Fruit fly (Drosophila melanogaster): ENCODE measurements around the gene CG4374.

DNA sequence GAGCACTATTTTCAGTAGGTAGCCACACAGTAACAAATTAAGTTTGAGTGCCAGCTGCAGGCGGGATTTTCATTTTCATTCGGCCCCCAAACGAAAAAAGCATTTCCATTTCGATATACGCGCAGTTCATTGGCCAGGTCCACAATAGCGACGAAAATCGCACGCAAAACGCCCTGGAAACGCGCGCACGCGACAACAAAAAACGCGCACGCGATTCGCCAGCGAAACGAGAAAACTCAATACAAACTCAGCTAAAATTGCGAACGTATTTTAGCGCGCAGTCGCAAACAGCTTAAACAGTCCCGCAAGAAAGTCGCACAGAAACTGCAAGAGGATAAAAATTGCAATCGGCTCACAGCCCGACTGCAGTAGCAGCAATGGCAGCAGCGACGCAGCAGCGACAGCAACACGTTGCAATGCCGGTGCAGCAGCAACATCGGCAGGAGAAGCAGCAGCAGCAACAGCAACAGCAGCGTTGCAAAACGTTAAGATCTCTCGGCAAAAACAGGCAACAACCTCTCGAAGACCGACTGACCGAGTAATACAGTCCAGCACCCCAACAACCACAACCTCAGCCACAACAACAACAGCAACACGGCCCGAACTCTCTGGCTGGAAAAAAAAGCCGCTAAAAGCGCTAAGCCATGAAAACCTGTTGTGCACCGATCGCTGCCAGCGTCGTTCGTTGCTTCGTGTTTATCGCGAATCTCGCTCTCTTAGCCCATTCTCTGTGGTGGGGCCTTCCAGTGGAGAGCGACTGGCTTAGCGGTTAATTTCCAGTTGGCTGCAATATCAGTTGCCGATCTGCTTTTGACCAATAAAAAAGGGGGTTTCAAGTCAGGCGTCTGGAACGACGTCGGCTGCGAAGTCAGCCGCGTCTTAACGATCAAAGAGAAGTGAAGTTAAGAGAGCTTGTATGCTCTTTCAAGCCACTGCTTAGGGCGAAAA is at the start of gene CG4374:
- no peak for TF ChIP-seq tj (GFP tag; optimal IDR thresholded peaks at IDR 0.05)
- no peak for TF ChIP-seq cnc (optimal IDR thresholded peaks at IDR 0.05)
- no peak for TF ChIP-seq bab1 (GFP tag; optimal IDR thresholded peaks at IDR 0.05)
- TF ChIP-seq Mnt (GFP tag; optimal IDR thresholded peaks at IDR 0.05), result no peak
- TF ChIP-seq Clk (GFP tag; optimal IDR thresholded peaks at IDR 0.05), result no peak
- no peak for TF ChIP-seq kay (GFP tag; ENCODE audit: borderline replicate concordance)
- TF ChIP-seq cic (GFP tag; optimal IDR thresholded peaks at IDR 0.05), result no peak

Measured in whole organism, adult.